Worm (Caenorhabditis elegans) whole organism, early embryonic: ENCODE measurements around the gene C18D11.10.
A peak's percentile ranks its signal among the peaks of the same experiment; 100 is the strongest.

Source experiments
- B0310.2 ChIP-seq: sonication (generic microtip); optimal IDR thresholded peaks from 2 replicates; lab custom pipeline; 2016; ENCODE audit warnings: mild to moderate bottlenecking, missing genetic modification characterization, missing compliant biosample characterization
- F13C5.2 ChIP-seq: sonication (generic microtip); optimal IDR thresholded peaks from 2 replicates; lab custom pipeline; 2017; ENCODE audit warnings: mild to moderate bottlenecking, missing genetic modification characterization, inconsistent platforms, missing compliant biosample characterization
- aly-1 ChIP-seq: sonication (generic microtip); optimal IDR thresholded peaks from 2 replicates; lab custom pipeline; 2016; ENCODE audit warnings: missing genetic modification characterization, missing compliant biosample characterization
- ama-1 ChIP-seq: fragments of 150-350 bp; optimal IDR thresholded peaks from 2 replicates; lab custom pipeline; 2014
- ceh-13 ChIP-seq: fragments of 200-800 bp; sonication (Bioruptor generic); optimal IDR thresholded peaks from 2 replicates; lab custom pipeline; 2018; ENCODE audit warnings: mild to moderate bottlenecking, missing genetic modification characterization, missing compliant biosample characterization
- ceh-36 ChIP-seq: sonication (generic microtip); optimal IDR thresholded peaks from 2 replicates; lab custom pipeline; 2016; ENCODE audit warnings: missing genetic modification characterization, inconsistent platforms, missing compliant biosample characterization
- ets-7 ChIP-seq: sonication (generic microtip); optimal IDR thresholded peaks from 2 replicates; lab custom pipeline; 2016; ENCODE audit warnings: missing genotype, missing genetic modification characterization, missing compliant biosample characterization
- flt-1 ChIP-seq: fragments of 200-800 bp; sonication (Bioruptor generic); IDR thresholded peaks from 2 replicates; pipeline ENCODE4 v1.3.6; 2022; ENCODE audit warnings: missing genetic modification characterization, missing compliant biosample characterization
- hmbx-1 ChIP-seq: sonication (generic microtip); optimal IDR thresholded peaks from 2 replicates; lab custom pipeline; 2016; ENCODE audit warnings: mild to moderate bottlenecking, missing genetic modification characterization, missing compliant biosample characterization
- hmg-4 ChIP-seq: fragments of 200-800 bp; sonication (Bioruptor generic); optimal IDR thresholded peaks from 2 replicates; lab custom pipeline; 2018; ENCODE audit warnings: mild to moderate bottlenecking, missing genetic modification characterization, missing compliant biosample characterization
- hnd-1 ChIP-seq: sonication (generic microtip); optimal IDR thresholded peaks from 2 replicates; lab custom pipeline; 2016; ENCODE audit warnings: missing genetic modification characterization, missing compliant biosample characterization
- pes-1 ChIP-seq: fragments of 200-800 bp; sonication (Bioruptor generic); IDR thresholded peaks from 2 replicates; pipeline ENCODE4 v1.3.6; 2022; ENCODE audit warnings: missing genetic modification reagents, missing genetic modification characterization, missing compliant biosample characterization
- scrt-1 ChIP-seq: fragments of 200-800 bp; sonication (Bioruptor generic); IDR thresholded peaks from 2 replicates; pipeline ENCODE4 v1.3.6; 2022; ENCODE audit warnings: missing genetic modification characterization, missing compliant biosample characterization
- sea-1 ChIP-seq: fragments of 200-800 bp; sonication (Bioruptor generic); conservative IDR thresholded peaks from 2 replicates; pipeline ENCODE4 v1.3.6; 2022; ENCODE audit warnings: missing genetic modification characterization, missing compliant biosample characterization
- tbx-11 ChIP-seq: fragments of 200-800 bp; sonication (Bioruptor generic); IDR thresholded peaks from 2 replicates; pipeline ENCODE4 v1.3.6; 2022; ENCODE audit warnings: missing genetic modification characterization, missing compliant biosample characterization
- tbx-37 ChIP-seq: fragments of 200-800 bp; sonication (Bioruptor generic); conservative IDR thresholded peaks from 2 replicates; pipeline ENCODE4 v1.3.6; 2022; ENCODE audit warnings: missing genetic modification reagents, missing genetic modification characterization, missing compliant biosample characterization
- tra-4 ChIP-seq: sonication (generic microtip); optimal IDR thresholded peaks from 2 replicates; lab custom pipeline; 2017; ENCODE audit warnings: missing genetic modification characterization, missing compliant biosample characterization

C18D11.10 gene

ce11 chrIII:11823260-11823659 lies 15.7 kb downstream of the C18D11.10 start, which contains the start of gene C18D11.3:
Gene C18D11.3 (plus strand): TSS chrIII:11823448.
- TF ChIP-seq F13C5.2 (tag; lab: Kevin White, UChicago) (peak; percentile 64), ets-7 (tag; lab: Kevin White, UChicago) (no peak), tbx-11 (GFP tag; lab: Robert Waterston, UW) (no peak)

- TF ChIP-seq hmbx-1 (tag; lab: Kevin White, UChicago) = no peak
- no peak for TF ChIP-seq sea-1
- no peak for TF ChIP-seq tbx-11 (GFP tag; lab: Robert Waterston, UW)
- no peak for TF ChIP-seq hmg-4 (GFP tag; lab: Kevin White, UChicago)
- TF ChIP-seq scrt-1 (GFP tag; lab: Robert Waterston, UW) = no peak
- no peak for TF ChIP-seq ama-1 (lab: Kevin White, UChicago)
- no peak for TF ChIP-seq ets-7 (tag; lab: Kevin White, UChicago)
- no peak for TF ChIP-seq pes-1 (GFP tag; lab: Robert Waterston, UW)
- TF ChIP-seq flt-1 (GFP tag; lab: Robert Waterston, UW) = no peak
- TF ChIP-seq tbx-37 = no peak
Observed at ce11 chrIII:11824088-11824487, 16.6 kb downstream of the C18D11.10 start.

ce11 chrIII:11824580-11824979 lies 17.1 kb downstream of the C18D11.10 start:
- TF ChIP-seq sea-1 (no peak), scrt-1 (GFP tag; lab: Robert Waterston, UW) (no peak), pes-1 (GFP tag; lab: Robert Waterston, UW) (no peak), hnd-1 (no peak), tra-4 (no peak), tbx-37 (no peak), F13C5.2 (tag; lab: Kevin White, UChicago) (no peak)

ce11 chrIII:11825654-11826053 lies 18.1 kb downstream of the C18D11.10 start:
- TF ChIP-seq ceh-36 (tag; lab: Kevin White, UChicago) (no peak), flt-1 (GFP tag; lab: Robert Waterston, UW) (0 out of 2 replicates have a peak, but pooled peaks have one; percentile 32), tra-4 (no peak), sea-1 (0 out of 2 replicates have a peak, but pooled peaks have one; percentile 45), hmbx-1 (tag; lab: Kevin White, UChicago) (no peak), scrt-1 (GFP tag; lab: Robert Waterston, UW) (no peak), tbx-37 (no peak), tbx-11 (GFP tag; lab: Robert Waterston, UW) (0 out of 2 replicates have a peak, but pooled peaks have one; percentile 10), ama-1 (lab: Kevin White, UChicago) (no peak), B0310.2 (tag; lab: Kevin White, UChicago) (no peak), pes-1 (GFP tag; lab: Robert Waterston, UW) (peak; percentile 26; the same call in 1 of the 2 replicates), ets-7 (tag; lab: Kevin White, UChicago) (no peak), F13C5.2 (tag; lab: Kevin White, UChicago) (peak; percentile 10), hmg-4 (GFP tag; lab: Kevin White, UChicago) (peak; percentile 8), ceh-13 (GFP tag; lab: Kevin White, UChicago) (no peak), aly-1 (tag; lab: Kevin White, UChicago) (no peak), hnd-1 (no peak)

- TF ChIP-seq aly-1 (tag; lab: Kevin White, UChicago) (no peak), ets-7 (tag; lab: Kevin White, UChicago) (no peak), ceh-13 (GFP tag; lab: Kevin White, UChicago) (no peak), scrt-1 (GFP tag; lab: Robert Waterston, UW) (no peak), ceh-36 (tag; lab: Kevin White, UChicago) (no peak), sea-1 (no peak), B0310.2 (tag; lab: Kevin White, UChicago) (no peak), pes-1 (GFP tag; lab: Robert Waterston, UW) (no peak), tra-4 (no peak), tbx-37 (no peak), flt-1 (GFP tag; lab: Robert Waterston, UW) (no peak), hmg-4 (GFP tag; lab: Kevin White, UChicago) (no peak), tbx-11 (GFP tag; lab: Robert Waterston, UW) (no peak), F13C5.2 (tag; lab: Kevin White, UChicago) (no peak), ama-1 (lab: Kevin White, UChicago) (no peak), hmbx-1 (tag; lab: Kevin White, UChicago) (no peak)
Observed at ce11 chrIII:11826118-11826517, 18.6 kb downstream of the C18D11.10 start, which contains the start of gene rsp-8. Gene rsp-8 (plus strand): TSS chrIII:11826418.

- TF ChIP-seq hmbx-1 (tag; lab: Kevin White, UChicago) = no peak
- TF ChIP-seq hmg-4 (GFP tag; lab: Kevin White, UChicago) = no peak
- no peak for TF ChIP-seq sea-1
- TF ChIP-seq tra-4 = no peak
- TF ChIP-seq aly-1 (tag; lab: Kevin White, UChicago) = no peak
- TF ChIP-seq flt-1 (GFP tag; lab: Robert Waterston, UW) = no peak
- no peak for TF ChIP-seq ceh-13 (GFP tag; lab: Kevin White, UChicago)
- TF ChIP-seq pes-1 (GFP tag; lab: Robert Waterston, UW) = no peak
- TF ChIP-seq ets-7 (tag; lab: Kevin White, UChicago) = no peak
- TF ChIP-seq hnd-1 = no peak
- no peak for TF ChIP-seq ama-1 (lab: Kevin White, UChicago)
- TF ChIP-seq F13C5.2 (tag; lab: Kevin White, UChicago) = no peak
- TF ChIP-seq B0310.2 (tag; lab: Kevin White, UChicago) = no peak
- no peak for TF ChIP-seq ceh-36 (tag; lab: Kevin White, UChicago)
- TF ChIP-seq tbx-11 (GFP tag; lab: Robert Waterston, UW) = no peak
- no peak for TF ChIP-seq scrt-1 (GFP tag; lab: Robert Waterston, UW)
- no peak for TF ChIP-seq tbx-37
Observed at ce11 chrIII:11829062-11829461, 21.5 kb downstream of the C18D11.10 start.

ce11 chrIII:11829585-11830195 lies 22.2 kb downstream of the C18D11.10 start:
- TF ChIP-seq F13C5.2 (tag; lab: Kevin White, UChicago) (no peak), hnd-1 (no peak), hmg-4 (GFP tag; lab: Kevin White, UChicago) (no peak), ceh-36 (tag; lab: Kevin White, UChicago) (no peak), flt-1 (GFP tag; lab: Robert Waterston, UW) (no peak), ama-1 (lab: Kevin White, UChicago) (no peak), tbx-37 (no peak), aly-1 (tag; lab: Kevin White, UChicago) (no peak), tra-4 (no peak), B0310.2 (tag; lab: Kevin White, UChicago) (no peak), tbx-11 (GFP tag; lab: Robert Waterston, UW) (no peak), ceh-13 (GFP tag; lab: Kevin White, UChicago) (no peak), pes-1 (GFP tag; lab: Robert Waterston, UW) (no peak), sea-1 (no peak)
